Worm (Caenorhabditis elegans) whole organism, late embryonic: Measurements from ENCODE around the gene drr-1.

Source experiments
- F13H6.1 ChIP-seq: sonication (generic microtip); optimal IDR thresholded peaks from 2 replicates; lab custom pipeline; 2016; ENCODE audit warnings: missing genetic modification characterization, missing compliant biosample characterization
- Y22D7AL.16 ChIP-seq: sonication (generic microtip); optimal IDR thresholded peaks from 2 replicates; lab custom pipeline; 2016; ENCODE audit warnings: missing genetic modification characterization, missing compliant biosample characterization
- ama-1 ChIP-seq: fragments of 150-350 bp; optimal IDR thresholded peaks from 2 replicates; lab custom pipeline; 2014
- ceh-18 ChIP-seq: sonication (generic microtip); optimal IDR thresholded peaks from 2 replicates; lab custom pipeline; 2016; ENCODE audit warnings: missing genetic modification characterization, missing compliant biosample characterization
- ceh-24 ChIP-seq: sonication (generic microtip); optimal IDR thresholded peaks from 2 replicates; lab custom pipeline; 2016; ENCODE audit warnings: mild to moderate bottlenecking, missing genetic modification characterization, missing compliant biosample characterization
- ceh-34 ChIP-seq: sonication (generic microtip); optimal IDR thresholded peaks from 2 replicates; lab custom pipeline; 2016; ENCODE audit warnings: mild to moderate bottlenecking, missing genetic modification characterization, missing compliant biosample characterization
- ceh-45 ChIP-seq: fragments of 200-800 bp; sonication (Bioruptor generic); IDR thresholded peaks from 2 replicates; pipeline ENCODE4 v1.3.6; 2022; ENCODE audit warnings: missing genetic modification reagents, missing genetic modification characterization, missing compliant biosample characterization
- ceh-9 ChIP-seq: sonication (generic microtip); optimal IDR thresholded peaks from 2 replicates; lab custom pipeline; 2016; ENCODE audit warnings: mild to moderate bottlenecking, missing genetic modification characterization, inconsistent platforms, missing compliant biosample characterization
- dve-1 ChIP-seq: sonication (generic microtip); optimal IDR thresholded peaks from 2 replicates; lab custom pipeline; 2017; ENCODE audit warnings: antibody characterized with exemption, mild to moderate bottlenecking, missing genetic modification characterization, missing compliant biosample characterization
- elt-2 ChIP-seq: sonication (generic microtip); optimal IDR thresholded peaks from 2 replicates; lab custom pipeline; 2016; ENCODE audit warnings: missing genetic modification reagents, missing genetic modification characterization, missing compliant biosample characterization
- ets-4 ChIP-seq: sonication (generic microtip); optimal IDR thresholded peaks from 2 replicates; lab custom pipeline; 2016; ENCODE audit warnings: missing genetic modification characterization, missing compliant biosample characterization
- fax-1 ChIP-seq: sonication (generic microtip); optimal IDR thresholded peaks from 2 replicates; lab custom pipeline; 2016; ENCODE audit warnings: missing genotype, missing genetic modification characterization, missing compliant biosample characterization
- hlh-13 ChIP-seq: fragments of 200-800 bp; sonication (Bioruptor generic); optimal IDR thresholded peaks from 2 replicates; lab custom pipeline; 2018; ENCODE audit warnings: mild to moderate bottlenecking, missing genetic modification characterization, missing compliant biosample characterization
- hlh-30 ChIP-seq: sonication (generic microtip); optimal IDR thresholded peaks from 2 replicates; lab custom pipeline; 2017; ENCODE audit warnings: antibody characterized with exemption, missing genetic modification characterization, missing compliant biosample characterization; ENCODE audit not compliant: insufficient read depth
- lim-6 ChIP-seq: sonication (generic microtip); optimal IDR thresholded peaks from 2 replicates; lab custom pipeline; 2016; ENCODE audit warnings: missing genetic modification characterization, missing compliant biosample characterization
- madf-2 ChIP-seq: sonication (generic microtip); optimal IDR thresholded peaks from 2 replicates; lab custom pipeline; 2017; ENCODE audit warnings: missing genetic modification characterization, missing compliant biosample characterization
- nfya-1 ChIP-seq: sonication (generic microtip); optimal IDR thresholded peaks from 2 replicates; lab custom pipeline; 2017; ENCODE audit warnings: missing genetic modification characterization, mild to moderate bottlenecking, missing compliant biosample characterization, antibody characterized with exemption, moderate library complexity
- nhr-11 ChIP-seq: fragments of 150-350 bp; optimal IDR thresholded peaks from 2 replicates; lab custom pipeline; 2014; ENCODE audit warnings: missing biosample characterization, missing genetic modification characterization
- odd-2 ChIP-seq: sonication (generic microtip); optimal IDR thresholded peaks from 2 replicates; lab custom pipeline; 2017; ENCODE audit warnings: antibody characterized with exemption, mild to moderate bottlenecking, missing genetic modification characterization, missing compliant biosample characterization
- pag-3 ChIP-seq: sonication (generic microtip); optimal IDR thresholded peaks from 2 replicates; lab custom pipeline; 2016; ENCODE audit warnings: missing compliant biosample characterization, missing genetic modification characterization, borderline replicate concordance
- pat-9 ChIP-seq: fragments of 200-800 bp; sonication (Bioruptor generic); optimal IDR thresholded peaks from 2 replicates; lab custom pipeline; 2018; ENCODE audit warnings: mild to moderate bottlenecking, missing genetic modification characterization, moderate library complexity, missing compliant biosample characterization
- pqm-1 ChIP-seq: sonication (generic microtip); optimal IDR thresholded peaks from 2 replicates; lab custom pipeline; 2016; ENCODE audit warnings: missing genetic modification characterization, missing compliant biosample characterization
- pros-1 ChIP-seq: fragments of 150-350 bp; optimal IDR thresholded peaks from 2 replicates; lab custom pipeline; 2014; ENCODE audit warnings: missing biosample characterization, missing genetic modification reagents, missing genetic modification characterization
- ref-2 ChIP-seq: sonication (generic microtip); optimal IDR thresholded peaks from 2 replicates; lab custom pipeline; 2016; ENCODE audit warnings: missing genetic modification characterization, missing compliant biosample characterization
- rnt-1 ChIP-seq: sonication (generic microtip); optimal IDR thresholded peaks from 2 replicates; lab custom pipeline; 2016; ENCODE audit warnings: missing genetic modification characterization, missing compliant biosample characterization
- sox-2 ChIP-seq: fragments of 200-800 bp; sonication (Bioruptor generic); IDR thresholded peaks from 2 replicates; pipeline ENCODE4 v1.3.6; 2022; ENCODE audit warnings: missing genetic modification reagents, missing genetic modification characterization, missing compliant biosample characterization
- syd-9 ChIP-seq: sonication (generic microtip); optimal IDR thresholded peaks from 2 replicates; lab custom pipeline; 2016; ENCODE audit warnings: mild to moderate bottlenecking, missing genetic modification characterization, moderate library complexity, missing compliant biosample characterization
- tbx-2 ChIP-seq: sonication (generic microtip); optimal IDR thresholded peaks from 2 replicates; lab custom pipeline; 2016; ENCODE audit warnings: missing genetic modification characterization, missing compliant biosample characterization
- ttx-3 ChIP-seq: sonication (generic microtip); optimal IDR thresholded peaks from 2 replicates; lab custom pipeline; 2016; ENCODE audit warnings: missing genetic modification reagents, missing genetic modification characterization, missing compliant biosample characterization
- unc-55 ChIP-seq: sonication (generic microtip); optimal IDR thresholded peaks from 2 replicates; lab custom pipeline; 2017; ENCODE audit warnings: missing biosample characterization, missing genetic modification reagents, missing genetic modification characterization
- ztf-16 ChIP-seq: sonication (generic microtip); optimal IDR thresholded peaks from 2 replicates; lab custom pipeline; 2017; ENCODE audit warnings: missing genetic modification characterization, missing compliant biosample characterization

Gene drr-1

ce11 chrII:13469043-13469652 is 26.6 kb downstream of the drr-1 start, which contains the start of gene E01G4.3 (continued):
- TF ChIP-seq pqm-1 (tag; lab: Kevin White, UChicago), result peak; percentile 31
- no peak for TF ChIP-seq ref-2 (tag; lab: Kevin White, UChicago)
- no peak for TF ChIP-seq ceh-24 (tag; lab: Kevin White, UChicago)
- TF ChIP-seq ttx-3, result no peak
- no peak for TF ChIP-seq syd-9 (tag; lab: Kevin White, UChicago)
- no peak for TF ChIP-seq ets-4 (tag; lab: Kevin White, UChicago)
- peak; percentile 44 for TF ChIP-seq nfya-1
- TF ChIP-seq nhr-11, result no peak
- TF ChIP-seq odd-2 (tag; lab: Kevin White, UChicago), result no peak
- no peak for TF ChIP-seq sox-2
- TF ChIP-seq pag-3 (tag; lab: Kevin White, UChicago), result no peak
- no peak for TF ChIP-seq madf-2 (tag; lab: Kevin White, UChicago)
- TF ChIP-seq pros-1, result no peak
- TF ChIP-seq, all 69 proteins: peak for 6

ce11 chrII:13467838-13468389 is 27.8 kb downstream of the drr-1 start:
- TF ChIP-seq elt-2 (tag; lab: Kevin White, UChicago), result peak; percentile 96
- TF ChIP-seq dve-1 (tag; lab: Kevin White, UChicago), result no peak

ce11 chrII:13465381-13465838 is 30.3 kb downstream of the drr-1 start:
- peak; percentile 2 for TF ChIP-seq elt-2 (tag; lab: Kevin White, UChicago)
- TF ChIP-seq hlh-13 (GFP tag; lab: Kevin White, UChicago), result no peak

- TF ChIP-seq ceh-9 (tag; lab: Kevin White, UChicago), result no peak
- TF ChIP-seq rnt-1, result peak; percentile 75
- peak; percentile 61 for TF ChIP-seq nfya-1
- TF ChIP-seq hlh-30 (tag; lab: Kevin White, UChicago), result peak; percentile 53
- peak; percentile 5 for TF ChIP-seq ceh-34 (tag; lab: Kevin White, UChicago)
- peak; percentile 87 for TF ChIP-seq ceh-18 (tag; lab: Kevin White, UChicago)
- TF ChIP-seq pat-9 (tag; lab: Kevin White, UChicago), result peak; percentile 1
- peak; percentile 97 for TF ChIP-seq unc-55
- no peak for TF ChIP-seq lim-6 (tag; lab: Kevin White, UChicago)
- peak; percentile 81 for TF ChIP-seq ama-1 (lab: Kevin White, UChicago)
- peak; percentile 29 for TF ChIP-seq ztf-16 (tag; lab: Kevin White, UChicago)
- peak; percentile 77 for TF ChIP-seq elt-2 (tag; lab: Kevin White, UChicago)
- TF ChIP-seq Y22D7AL.16 (tag; lab: Kevin White, UChicago), result no peak
- TF ChIP-seq ceh-45 (GFP tag; lab: Robert Waterston, UW), result no peak
- TF ChIP-seq pqm-1 (tag; lab: Kevin White, UChicago), result peak; percentile 37
- peak; percentile 66 for TF ChIP-seq tbx-2
- TF ChIP-seq F13H6.1 (tag; lab: Kevin White, UChicago), result peak; percentile 4
- no peak for TF ChIP-seq fax-1 (tag; lab: Kevin White, UChicago)
Observed at ce11 chrII:13461604-13462375, 33.9 kb downstream of the drr-1 start.
